Fruit fly (Drosophila melanogaster) whole organism, embryonic: ENCODE measurements around the gene Dis3.
A peak's percentile ranks its signal among the peaks of the same experiment; 100 is the strongest.

ENCODE experiments used
- Asciz ChIP-seq: fragments of 200-800 bp; sonication (Bioruptor generic); optimal IDR thresholded peaks from 2 replicates; lab custom pipeline; 2017; ENCODE audit warnings: missing biosample characterization, mild to moderate bottlenecking, missing genetic modification characterization, missing genetic modification reagents
- Bdp1 ChIP-seq: fragments of 200-800 bp; sonication (Bioruptor generic); optimal IDR thresholded peaks from 3 replicates; lab custom pipeline; 2016; ENCODE audit warnings: missing biosample characterization, missing genetic modification characterization
- CG10274 ChIP-seq: fragments of 200-800 bp; sonication (Bioruptor generic); optimal IDR thresholded peaks from 3 replicates; lab custom pipeline; 2017; ENCODE audit warnings: missing biosample characterization, mild to moderate bottlenecking, missing genetic modification characterization
- CG11504 ChIP-seq: fragments of 200-800 bp; sonication (Bioruptor generic); optimal IDR thresholded peaks from 3 replicates; lab custom pipeline; 2019; ENCODE audit warnings: missing biosample characterization, mild to moderate bottlenecking, missing genetic modification characterization, moderate library complexity
- CG13123 ChIP-seq: fragments of 200-800 bp; sonication (Bioruptor generic); optimal IDR thresholded peaks from 2 replicates; lab custom pipeline; 2016; ENCODE audit warnings: missing biosample characterization, missing genetic modification characterization
- CG13775 ChIP-seq: fragments of 200-800 bp; sonication (Bioruptor generic); optimal IDR thresholded peaks from 3 replicates; lab custom pipeline; 2017; ENCODE audit warnings: missing biosample characterization, mild to moderate bottlenecking, missing genetic modification characterization
- CG17385 ChIP-seq: fragments of 200-800 bp; sonication (Bioruptor generic); optimal IDR thresholded peaks from 3 replicates; lab custom pipeline; 2018; ENCODE audit warnings: missing biosample characterization, mild to moderate bottlenecking, missing genetic modification characterization
- CG2120 ChIP-seq: fragments of 200-800 bp; sonication (Bioruptor generic); optimal IDR thresholded peaks from 3 replicates; lab custom pipeline; 2016; ENCODE audit warnings: missing biosample characterization, missing genetic modification characterization
- CG2678 ChIP-seq: fragments of 200-800 bp; sonication (Bioruptor generic); optimal IDR thresholded peaks from 3 replicates; lab custom pipeline; 2019; ENCODE audit warnings: missing biosample characterization, mild to moderate bottlenecking, missing genetic modification characterization, moderate library complexity
- CG4360 ChIP-seq: fragments of 200-800 bp; sonication (Bioruptor generic); IDR thresholded peaks from 2 replicates; pipeline ENCODE4 v1.3.6; 2022; ENCODE audit warnings: missing biosample characterization, missing genetic modification characterization
- CG4730 ChIP-seq: fragments of 200-800 bp; sonication (Bioruptor generic); IDR thresholded peaks from 2 replicates; pipeline ENCODE4 v1.3.6; 2022; ENCODE audit warnings: missing biosample characterization, missing genetic modification characterization
- CG6654 ChIP-seq: fragments of 200-800 bp; sonication (Bioruptor generic); optimal IDR thresholded peaks from 2 replicates; lab custom pipeline; 2017; ENCODE audit warnings: missing biosample characterization, mild to moderate bottlenecking, missing genetic modification characterization
- CG7271 ChIP-seq: fragments of 200-800 bp; sonication (Bioruptor generic); optimal IDR thresholded peaks from 2 replicates; lab custom pipeline; 2018; ENCODE audit warnings: missing biosample characterization, mild to moderate bottlenecking, missing genetic modification characterization, moderate library complexity
- CG7357 ChIP-seq: fragments of 200-800 bp; sonication (Bioruptor generic); IDR thresholded peaks from 3 replicates; pipeline ENCODE4 v1.3.6; 2022; ENCODE audit warnings: missing biosample characterization, missing genetic modification characterization
- CG7839 ChIP-seq: fragments of 200-800 bp; sonication (Bioruptor generic); optimal IDR thresholded peaks from 3 replicates; lab custom pipeline; 2018; ENCODE audit warnings: missing biosample characterization, mild to moderate bottlenecking, missing genetic modification characterization, moderate library complexity
- CG8388 ChIP-seq: fragments of 200-800 bp; sonication (Bioruptor generic); optimal IDR thresholded peaks from 2 replicates; lab custom pipeline; 2019; ENCODE audit warnings: missing biosample characterization, mild to moderate bottlenecking, missing genetic modification characterization, moderate library complexity
- CG8478 ChIP-seq: fragments of >200 bp; optimal IDR thresholded peaks from 2 replicates; lab custom pipeline; 2018
- CG9437 ChIP-seq: fragments of 200-800 bp; sonication (Bioruptor generic); optimal IDR thresholded peaks from 2 replicates; lab custom pipeline; 2018; ENCODE audit warnings: missing biosample characterization, mild to moderate bottlenecking, missing genetic modification characterization
- Doc3 ChIP-seq: fragments of 200-800 bp; sonication (Bioruptor generic); IDR thresholded peaks from 3 replicates; pipeline ENCODE4 v1.3.6; 2022; ENCODE audit warnings: missing biosample characterization, missing genetic modification characterization; ENCODE audit not compliant: partially characterized antibody
- Dp ChIP-seq: fragments of 200-800 bp; sonication (Bioruptor generic); optimal IDR thresholded peaks from 2 replicates; lab custom pipeline; 2018; ENCODE audit warnings: missing biosample characterization, mild to moderate bottlenecking, missing genetic modification characterization, moderate library complexity
- E2f2 ChIP-seq: fragments of 200-800 bp; sonication (Bioruptor generic); IDR thresholded peaks from 2 replicates; pipeline ENCODE4 v1.3.6; 2022; ENCODE audit warnings: missing biosample characterization, missing genetic modification characterization
- Fer2 ChIP-seq: fragments of 200-800 bp; sonication (Bioruptor generic); optimal IDR thresholded peaks from 2 replicates; lab custom pipeline; 2018; ENCODE audit warnings: missing biosample characterization, mild to moderate bottlenecking, missing genetic modification characterization, moderate library complexity
- Hey ChIP-seq: fragments of 200-800 bp; sonication (Bioruptor generic); optimal IDR thresholded peaks from 3 replicates; lab custom pipeline; 2018; ENCODE audit warnings: missing biosample characterization, mild to moderate bottlenecking, missing genetic modification characterization
- HmgZ ChIP-seq: fragments of 200-800 bp; sonication (Bioruptor generic); optimal IDR thresholded peaks from 2 replicates; lab custom pipeline; 2018; ENCODE audit warnings: missing biosample characterization, mild to moderate bottlenecking, missing genetic modification characterization
- Hr78 ChIP-seq, 2 experiments: fragments of 200-800 bp in 1 of 2; fragments of >200 bp in 1 of 2; sonication (Bioruptor generic) in 1 of 2; optimal IDR thresholded peaks; 2 replicates each; lab custom pipeline; 2017 to 2019; ENCODE audit warnings: missing biosample characterization in 2 of 2, missing genetic modification characterization in 2 of 2, mild to moderate bottlenecking in 1 of 2, moderate library complexity in 1 of 2
- Oaz ChIP-seq: fragments of 200-800 bp; sonication (Bioruptor generic); IDR thresholded peaks from 2 replicates; pipeline ENCODE4 v1.3.6; 2022; ENCODE audit warnings: missing biosample characterization, missing genetic modification characterization
- Ravus ChIP-seq: fragments of 200-800 bp; sonication (Bioruptor generic); IDR thresholded peaks from 2 replicates; pipeline ENCODE4 v1.3.6; 2022; ENCODE audit warnings: missing biosample characterization, missing genetic modification characterization
- Sox100B ChIP-seq: fragments of 200-800 bp; sonication (Bioruptor generic); optimal IDR thresholded peaks from 3 replicates; lab custom pipeline; 2018; ENCODE audit warnings: missing biosample characterization, mild to moderate bottlenecking, missing genetic modification characterization
- Sry-β ChIP-seq: fragments of 200-800 bp; sonication (Bioruptor generic); optimal IDR thresholded peaks from 2 replicates; lab custom pipeline; 2018; ENCODE audit warnings: missing biosample characterization, mild to moderate bottlenecking, missing genetic modification characterization, moderate library complexity
- Stat92E ChIP-seq, 3 experiments: fragments of >200 bp in 2 of 3; fragments of 200-800 bp in 1 of 3; sonication (Bioruptor generic) in 1 of 3; optimal IDR thresholded peaks; 2 replicates each; lab custom pipeline; 2017 to 2019; ENCODE audit warnings: missing biosample characterization in 3 of 3, missing genetic modification characterization in 3 of 3, mild to moderate bottlenecking in 1 of 3, moderate library complexity in 1 of 3
- Xrp1 ChIP-seq: fragments of 200-800 bp; sonication (Bioruptor generic); IDR thresholded peaks from 2 replicates; pipeline ENCODE4 v1.3.6; 2022; ENCODE audit warnings: missing biosample characterization, missing genetic modification characterization
- ato ChIP-seq: fragments of 200-800 bp; sonication (Bioruptor generic); IDR thresholded peaks from 2 replicates; pipeline ENCODE4 v1.3.6; 2022; ENCODE audit warnings: missing biosample characterization, missing genetic modification characterization; ENCODE audit not compliant: partially characterized antibody
- crp ChIP-seq, 2 experiments: fragments of 200-800 bp; sonication (Bioruptor generic); optimal IDR thresholded peaks; 2 replicates in 1 of 2; 3 replicates in 1 of 2; lab custom pipeline; 2017; ENCODE audit warnings: missing biosample characterization in 2 of 2, missing genetic modification characterization in 2 of 2, mild to moderate bottlenecking in 1 of 2, moderate library complexity in 1 of 2
- cwo ChIP-seq: fragments of 200-800 bp; sonication (Bioruptor generic); optimal IDR thresholded peaks from 3 replicates; lab custom pipeline; 2017; ENCODE audit warnings: missing biosample characterization, missing genetic modification characterization, mild to moderate bottlenecking, moderate library complexity, missing genetic modification reagents
- ftz-f1 ChIP-seq: fragments of 200-800 bp; sonication (Bioruptor generic); optimal IDR thresholded peaks from 2 replicates; lab custom pipeline; 2016; ENCODE audit warnings: missing biosample characterization, missing genetic modification characterization
- gcm ChIP-seq: fragments of 200-800 bp; sonication (Bioruptor generic); optimal IDR thresholded peaks from 2 replicates; lab custom pipeline; 2019; ENCODE audit warnings: missing biosample characterization, mild to moderate bottlenecking, missing genetic modification characterization, moderate library complexity
- grau ChIP-seq: fragments of 200-800 bp; optimal IDR thresholded peaks from 3 replicates; lab custom pipeline; 2019; ENCODE audit warnings: missing biosample characterization, mild to moderate bottlenecking, missing genetic modification characterization, moderate library complexity
- gt ChIP-seq: fragments of 200-800 bp; sonication (Bioruptor generic); IDR thresholded peaks from 2 replicates; pipeline ENCODE4 v1.3.6; 2022; ENCODE audit warnings: missing biosample characterization, missing genetic modification characterization
- hth ChIP-seq: fragments of >200 bp; optimal IDR thresholded peaks from 2 replicates; lab custom pipeline; 2017; ENCODE audit warnings: inconsistent platforms
- jigr1 ChIP-seq: fragments of 200-800 bp; sonication (Bioruptor generic); IDR thresholded peaks from 3 replicates; pipeline ENCODE4 v1.3.6; 2022; ENCODE audit warnings: missing biosample characterization, missing genetic modification characterization
- jumu ChIP-seq: fragments of 200-800 bp; sonication (Bioruptor generic); optimal IDR thresholded peaks from 3 replicates; lab custom pipeline; 2016; ENCODE audit warnings: missing biosample characterization, missing genetic modification characterization
- lilli ChIP-seq: fragments of 200-800 bp; sonication (Bioruptor generic); optimal IDR thresholded peaks from 3 replicates; lab custom pipeline; 2016; ENCODE audit warnings: missing biosample characterization, missing genetic modification characterization
- mam ChIP-seq: fragments of 200-800 bp; sonication (Bioruptor generic); optimal IDR thresholded peaks from 3 replicates; lab custom pipeline; 2016; ENCODE audit warnings: missing biosample characterization, missing genetic modification characterization
- nerfin-1 ChIP-seq: fragments of 200-800 bp; sonication (Bioruptor generic); optimal IDR thresholded peaks from 3 replicates; lab custom pipeline; 2019; ENCODE audit warnings: missing biosample characterization, mild to moderate bottlenecking, missing genetic modification characterization, moderate library complexity
- odd ChIP-seq: fragments of 200-800 bp; sonication (Bioruptor generic); optimal IDR thresholded peaks from 2 replicates; lab custom pipeline; 2017; ENCODE audit warnings: missing biosample characterization, mild to moderate bottlenecking, missing genetic modification characterization
- run ChIP-seq: fragments of 200-800 bp; sonication (Bioruptor generic); optimal IDR thresholded peaks from 3 replicates; lab custom pipeline; 2018; ENCODE audit warnings: missing biosample characterization, mild to moderate bottlenecking, missing genetic modification characterization
- sc ChIP-seq, 3 experiments: fragments of >200 bp in 2 of 3; fragments of 200-800 bp in 1 of 3; sonication (Bioruptor generic) in 1 of 3; optimal IDR thresholded peaks; 2 replicates in 2 of 3; 3 replicates in 1 of 3; lab custom pipeline; 2017; ENCODE audit warnings: mild to moderate bottlenecking in 1 of 3, missing biosample characterization in 1 of 3, missing genetic modification characterization in 1 of 3, missing genetic modification reagents in 1 of 3
- sd ChIP-seq: fragments of 200-800 bp; sonication (Bioruptor generic); optimal IDR thresholded peaks from 3 replicates; lab custom pipeline; 2018; ENCODE audit warnings: missing biosample characterization, mild to moderate bottlenecking, missing genetic modification characterization, moderate library complexity
- sens ChIP-seq: fragments of 200-800 bp; sonication (Bioruptor generic); peaks from one replicate; lab custom pipeline; 2016; ENCODE audit warnings: missing biosample characterization, missing genetic modification characterization
- zf30C ChIP-seq: fragments of 200-800 bp; sonication (Bioruptor generic); optimal IDR thresholded peaks from 3 replicates; lab custom pipeline; 2018; ENCODE audit warnings: missing biosample characterization, mild to moderate bottlenecking, missing genetic modification characterization
- zfh1 ChIP-seq: fragments of 200-800 bp; sonication (Bioruptor generic); IDR thresholded peaks from 3 replicates; pipeline ENCODE4 v1.3.6; 2022; ENCODE audit warnings: missing biosample characterization, missing genetic modification characterization

Gene Dis3

dm6 chr3R:24298534-24298936 lies 34.7 kb upstream of the Dis3 start (continued):
- TF ChIP-seq hth (lab: Kevin White, UChicago): no peak
- no peak for TF ChIP-seq CG8478 (lab: Kevin White, UChicago)
- TF ChIP-seq Hr78 (GFP tag; optimal IDR thresholded peaks at IDR 0.05; lab: Kevin White, UChicago): no peak
- TF ChIP-seq CG4730 (GFP tag; lab: Robert Waterston, UW): no peak
- TF ChIP-seq sens (GFP tag; lab: Kevin White, UChicago): peak; percentile 86
- TF ChIP-seq CG2678 (tag; lab: Kevin White, UChicago): peak; percentile 28
- TF ChIP-seq cwo (GFP tag; lab: Kevin White, UChicago): no peak
- TF ChIP-seq Bdp1 (GFP tag; lab: Kevin White, UChicago): no peak
- no peak for TF ChIP-seq E2f2 (GFP tag; lab: Robert Waterston, UW)
- no peak for TF ChIP-seq run (tag; lab: Kevin White, UChicago)
- no peak for TF ChIP-seq jumu (GFP tag; lab: Kevin White, UChicago)
- peak; percentile 35 for TF ChIP-seq Sox100B (GFP tag; lab: Kevin White, UChicago)
- TF ChIP-seq lilli: no peak
- TF ChIP-seq Asciz: peak; percentile 54
- TF ChIP-seq zf30C (GFP tag; lab: Kevin White, UChicago): no peak
- TF ChIP-seq sc (optimal IDR thresholded peaks at IDR 0.05; lab: Kevin White, UChicago): no peak
- peak; percentile 10 for TF ChIP-seq sc (GFP tag; optimal IDR thresholded peaks at IDR 0.05; lab: Kevin White, UChicago)
- TF ChIP-seq Xrp1 (GFP tag; lab: Robert Waterston, UW): peak; percentile 17; the same call in 1 of the 2 replicates
- no peak for TF ChIP-seq CG13775 (GFP tag; lab: Kevin White, UChicago)
- TF ChIP-seq crp (GFP tag; optimal IDR thresholded peaks at IDR 0.05; lab: Kevin White, UChicago): no peak
- no peak for TF ChIP-seq Oaz (GFP tag; lab: Robert Waterston, UW)
- no peak for TF ChIP-seq ato (GFP tag; lab: Robert Waterston, UW)
- no peak for TF ChIP-seq zfh1 (GFP tag; lab: Robert Waterston, UW)
- no peak for TF ChIP-seq CG10274 (GFP tag; lab: Kevin White, UChicago)
- no peak for TF ChIP-seq CG2120
- no peak for TF ChIP-seq CG7271 (tag; lab: Kevin White, UChicago)
- TF ChIP-seq ftz-f1 (GFP tag; lab: Kevin White, UChicago): no peak
- TF ChIP-seq CG8388: peak; percentile 42
- no peak for TF ChIP-seq HmgZ (tag; lab: Kevin White, UChicago)
- peak; percentile 5 for TF ChIP-seq nerfin-1 (tag; lab: Kevin White, UChicago)
- no peak for TF ChIP-seq Dp (GFP tag; lab: Kevin White, UChicago)
- no peak for TF ChIP-seq Sry-β
- TF ChIP-seq Stat92E (GFP tag; optimal IDR thresholded peaks at IDR 0.05; lab: Kevin White, UChicago): no peak
- TF ChIP-seq sd: peak; percentile 24
- TF ChIP-seq gcm: peak; percentile 38
- TF ChIP-seq CG13123 (GFP tag; lab: Kevin White, UChicago): no peak
- TF ChIP-seq Ravus (GFP tag; lab: Robert Waterston, UW): no peak
- no peak for TF ChIP-seq CG6654 (GFP tag; lab: Kevin White, UChicago)
- TF ChIP-seq CG17385: peak; percentile 16
- TF ChIP-seq CG4360: no peak; the same call in none of the 2 replicates
- TF ChIP-seq odd (GFP tag; lab: Kevin White, UChicago): no peak
- TF ChIP-seq CG7357 (GFP tag; lab: Robert Waterston, UW): no peak
- TF ChIP-seq Fer2 (tag; lab: Kevin White, UChicago): no peak
- peak; percentile 16 for TF ChIP-seq CG7839
- TF ChIP-seq Hey: no peak
- TF ChIP-seq mam (GFP tag; lab: Kevin White, UChicago): no peak
- TF ChIP-seq gt (GFP tag; lab: Robert Waterston, UW): no peak
- peak; percentile 34 for TF ChIP-seq grau (tag; lab: Kevin White, UChicago)
- TF ChIP-seq Doc3 (GFP tag; lab: Robert Waterston, UW): no peak
- TF ChIP-seq jigr1 (GFP tag; lab: Robert Waterston, UW): no peak
- TF ChIP-seq CG11504 (tag; lab: Kevin White, UChicago): peak; percentile 39
- peak; percentile 32 for TF ChIP-seq CG9437 (GFP tag; lab: Kevin White, UChicago)
